Worm (Caenorhabditis elegans) whole organism, early embryonic: ENCODE data around the gene dhs-31.

Source experiments
- B0310.2 ChIP-seq: sonication (generic microtip); optimal IDR thresholded peaks from 2 replicates; lab custom pipeline; 2016; ENCODE audit warnings: mild to moderate bottlenecking, missing genetic modification characterization, missing compliant biosample characterization
- F13C5.2 ChIP-seq: sonication (generic microtip); optimal IDR thresholded peaks from 2 replicates; lab custom pipeline; 2017; ENCODE audit warnings: mild to moderate bottlenecking, missing genetic modification characterization, inconsistent platforms, missing compliant biosample characterization
- aly-1 ChIP-seq: sonication (generic microtip); optimal IDR thresholded peaks from 2 replicates; lab custom pipeline; 2016; ENCODE audit warnings: missing genetic modification characterization, missing compliant biosample characterization
- ama-1 ChIP-seq: fragments of 150-350 bp; optimal IDR thresholded peaks from 2 replicates; lab custom pipeline; 2014
- ceh-13 ChIP-seq: fragments of 200-800 bp; sonication (Bioruptor generic); optimal IDR thresholded peaks from 2 replicates; lab custom pipeline; 2018; ENCODE audit warnings: mild to moderate bottlenecking, missing genetic modification characterization, missing compliant biosample characterization
- ceh-36 ChIP-seq: sonication (generic microtip); optimal IDR thresholded peaks from 2 replicates; lab custom pipeline; 2016; ENCODE audit warnings: missing genetic modification characterization, inconsistent platforms, missing compliant biosample characterization
- ets-7 ChIP-seq: sonication (generic microtip); optimal IDR thresholded peaks from 2 replicates; lab custom pipeline; 2016; ENCODE audit warnings: missing genotype, missing genetic modification characterization, missing compliant biosample characterization
- flt-1 ChIP-seq: fragments of 200-800 bp; sonication (Bioruptor generic); IDR thresholded peaks from 2 replicates; pipeline ENCODE4 v1.3.6; 2022; ENCODE audit warnings: missing genetic modification characterization, missing compliant biosample characterization
- hmbx-1 ChIP-seq: sonication (generic microtip); optimal IDR thresholded peaks from 2 replicates; lab custom pipeline; 2016; ENCODE audit warnings: mild to moderate bottlenecking, missing genetic modification characterization, missing compliant biosample characterization
- hmg-4 ChIP-seq: fragments of 200-800 bp; sonication (Bioruptor generic); optimal IDR thresholded peaks from 2 replicates; lab custom pipeline; 2018; ENCODE audit warnings: mild to moderate bottlenecking, missing genetic modification characterization, missing compliant biosample characterization
- hnd-1 ChIP-seq: sonication (generic microtip); optimal IDR thresholded peaks from 2 replicates; lab custom pipeline; 2016; ENCODE audit warnings: missing genetic modification characterization, missing compliant biosample characterization
- pes-1 ChIP-seq: fragments of 200-800 bp; sonication (Bioruptor generic); IDR thresholded peaks from 2 replicates; pipeline ENCODE4 v1.3.6; 2022; ENCODE audit warnings: missing genetic modification reagents, missing genetic modification characterization, missing compliant biosample characterization
- scrt-1 ChIP-seq: fragments of 200-800 bp; sonication (Bioruptor generic); IDR thresholded peaks from 2 replicates; pipeline ENCODE4 v1.3.6; 2022; ENCODE audit warnings: missing genetic modification characterization, missing compliant biosample characterization
- sea-1 ChIP-seq: fragments of 200-800 bp; sonication (Bioruptor generic); conservative IDR thresholded peaks from 2 replicates; pipeline ENCODE4 v1.3.6; 2022; ENCODE audit warnings: missing genetic modification characterization, missing compliant biosample characterization
- tbx-11 ChIP-seq: fragments of 200-800 bp; sonication (Bioruptor generic); IDR thresholded peaks from 2 replicates; pipeline ENCODE4 v1.3.6; 2022; ENCODE audit warnings: missing genetic modification characterization, missing compliant biosample characterization
- tbx-37 ChIP-seq: fragments of 200-800 bp; sonication (Bioruptor generic); conservative IDR thresholded peaks from 2 replicates; pipeline ENCODE4 v1.3.6; 2022; ENCODE audit warnings: missing genetic modification reagents, missing genetic modification characterization, missing compliant biosample characterization
- tra-4 ChIP-seq: sonication (generic microtip); optimal IDR thresholded peaks from 2 replicates; lab custom pipeline; 2017; ENCODE audit warnings: missing genetic modification characterization, missing compliant biosample characterization

The dhs-31 gene

ce11 chrIV:10040803-10041202 lies at the start of gene dhs-31:
TSS of gene dhs-31 (minus strand) at chrIV:10040903.
- TF ChIP-seq pes-1 (no peak), tbx-11 (GFP tag; lab: Robert Waterston, UW) (no peak), B0310.2 (tag; lab: Kevin White, UChicago) (no peak), flt-1 (no peak)

DNA sequence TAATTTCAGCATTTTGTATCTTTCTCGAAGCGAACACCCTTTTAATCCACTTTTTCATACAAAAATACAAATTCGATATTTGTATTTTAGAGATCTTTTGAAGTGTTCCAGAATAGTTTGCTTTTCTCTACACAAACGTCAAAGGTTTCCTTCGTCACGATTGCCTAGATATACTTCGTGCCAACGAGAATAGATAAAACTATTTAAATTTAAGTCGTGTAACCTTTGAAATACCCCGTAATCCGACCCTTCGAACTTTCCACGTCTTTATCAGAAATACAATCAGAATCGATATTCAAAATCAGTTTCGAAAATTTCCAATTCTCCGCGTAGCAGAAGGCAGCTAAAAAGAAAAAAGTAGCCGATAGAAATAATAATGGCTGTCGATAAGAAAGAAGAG lies 49.7 kb upstream of the dhs-31 start, which contains the start of gene ttbk-5:
Gene ttbk-5 (plus strand): TSS at position 301 of the 400 bp plus-strand sequence.
- TF ChIP-seq B0310.2 (tag; lab: Kevin White, UChicago) (no peak), tra-4 (tag; lab: Kevin White, UChicago) (no peak), aly-1 (tag; lab: Kevin White, UChicago) (no peak), ceh-13 (no peak), F13C5.2 (tag; lab: Kevin White, UChicago) (no peak), ama-1 (lab: Kevin White, UChicago) (no peak), hmbx-1 (tag; lab: Kevin White, UChicago) (no peak), sea-1 (GFP tag; lab: Robert Waterston, UW) (no peak), hnd-1 (tag; lab: Kevin White, UChicago) (no peak), pes-1 (no peak)

- TF ChIP-seq hnd-1 (tag; lab: Kevin White, UChicago) = no peak
- TF ChIP-seq ceh-13 = no peak
- no peak for TF ChIP-seq tbx-37 (GFP tag; lab: Robert Waterston, UW)
- TF ChIP-seq ama-1 (lab: Kevin White, UChicago) = no peak
- TF ChIP-seq ets-7 (tag; lab: Kevin White, UChicago) = no peak
- no peak for TF ChIP-seq tbx-11 (GFP tag; lab: Robert Waterston, UW)
- TF ChIP-seq scrt-1 = no peak
Measured at ce11 chrIV:10089777-10090176, 49.1 kb upstream of the dhs-31 start, which contains the start of gene ttr-39. TSS of gene ttr-39 (minus strand) at chrIV:10089877.

ce11 chrIV:10085401-10086187 lies 44.9 kb upstream of the dhs-31 start, which contains the start of the genes col-2 and ndc-80:
TSS of gene col-2 (minus strand) at chrIV:10085451.
TSS of gene ndc-80 (plus strand) at chrIV:10086137.
- TF ChIP-seq F13C5.2 (tag; lab: Kevin White, UChicago) (peak; percentile 48), ama-1 (lab: Kevin White, UChicago) (no peak)

ce11 chrIV:10084323-10084959 lies 43.7 kb upstream of the dhs-31 start, which contains the start of gene W01B6.8:
TSS of gene W01B6.8 (minus strand) at chrIV:10084373.
- TF ChIP-seq sea-1 (GFP tag; lab: Robert Waterston, UW) (0 out of 2 replicates have a peak, but pooled peaks have one; percentile 56), ceh-13 (no peak)

DNA sequence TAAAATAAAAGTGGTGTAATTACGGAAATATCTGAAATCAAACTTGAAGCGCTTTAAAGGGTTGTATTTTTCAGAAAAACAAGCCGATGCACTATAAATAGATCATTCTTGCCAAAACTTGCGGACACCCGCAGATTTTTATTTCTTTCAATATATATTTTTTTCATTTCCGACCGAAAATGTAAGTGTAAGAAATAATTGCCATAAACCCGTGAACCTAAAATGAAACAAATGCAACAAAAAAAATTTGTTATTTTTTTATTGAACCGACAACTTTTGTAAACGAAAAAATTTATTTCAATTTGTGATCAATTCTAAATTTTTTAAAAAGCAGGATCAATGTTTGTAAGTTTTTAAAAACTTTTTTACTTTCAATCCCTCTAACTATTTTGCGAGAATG lies 40.1 kb upstream of the dhs-31 start, which contains the start of gene W01B6.6:
Gene W01B6.6 (plus strand): TSS at position 301 of the 400 bp plus-strand sequence.
- no peak for TF ChIP-seq tbx-11 (GFP tag; lab: Robert Waterston, UW)
- TF ChIP-seq pes-1 = no peak
- TF ChIP-seq hmbx-1 (tag; lab: Kevin White, UChicago) = no peak
- TF ChIP-seq hnd-1 (tag; lab: Kevin White, UChicago) = no peak
- TF ChIP-seq ceh-13 = no peak
- TF ChIP-seq ets-7 (tag; lab: Kevin White, UChicago) = no peak
- TF ChIP-seq scrt-1 = no peak
- TF ChIP-seq aly-1 (tag; lab: Kevin White, UChicago) = no peak

- TF ChIP-seq ceh-13 = no peak
Measured at ce11 chrIV:10078003-10078402, 37.3 kb upstream of the dhs-31 start.

DNA sequence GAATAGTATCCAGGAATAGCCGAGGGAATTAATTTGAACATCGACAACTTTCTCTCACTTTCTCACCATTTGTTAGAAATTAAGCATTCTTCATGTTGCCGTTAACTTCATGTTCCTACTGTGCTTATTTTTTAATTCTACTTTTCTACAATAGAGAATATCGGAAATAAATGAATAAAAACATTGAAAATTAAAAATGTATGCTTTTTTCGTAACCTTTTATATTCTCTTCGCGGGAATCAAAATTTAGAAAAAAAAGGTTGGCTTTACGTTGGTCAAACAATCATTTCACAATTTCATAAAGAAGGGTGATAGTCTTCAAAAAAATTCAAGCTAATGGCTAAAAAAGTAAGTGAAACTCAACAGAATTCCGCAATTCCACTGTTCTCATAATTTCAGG lies 35.2 kb upstream of the dhs-31 start, which contains the start of gene W01B6.5:
Gene W01B6.5 (plus strand): TSS at position 301 of the 400 bp plus-strand sequence.
- no peak for TF ChIP-seq flt-1
- TF ChIP-seq ama-1 (lab: Kevin White, UChicago) = no peak
- TF ChIP-seq ets-7 (tag; lab: Kevin White, UChicago) = no peak
- no peak for TF ChIP-seq aly-1 (tag; lab: Kevin White, UChicago)
- TF ChIP-seq hmg-4 (GFP tag; lab: Kevin White, UChicago) = no peak
- TF ChIP-seq hnd-1 (tag; lab: Kevin White, UChicago) = no peak
- no peak for TF ChIP-seq sea-1 (GFP tag; lab: Robert Waterston, UW)
- no peak for TF ChIP-seq tbx-37 (GFP tag; lab: Robert Waterston, UW)
- TF ChIP-seq ceh-13 = no peak
- TF ChIP-seq scrt-1 = no peak
- no peak for TF ChIP-seq hmbx-1 (tag; lab: Kevin White, UChicago)
- no peak for TF ChIP-seq tra-4 (tag; lab: Kevin White, UChicago)
- TF ChIP-seq B0310.2 (tag; lab: Kevin White, UChicago) = no peak
- TF ChIP-seq F13C5.2 (tag; lab: Kevin White, UChicago) = no peak
- no peak for TF ChIP-seq ceh-36 (tag; lab: Kevin White, UChicago)
- TF ChIP-seq tbx-11 (GFP tag; lab: Robert Waterston, UW) = no peak
- no peak for TF ChIP-seq pes-1
